Fruit fly (Drosophila melanogaster): ENCODE measurements around the gene Dhpr.

DNA sequence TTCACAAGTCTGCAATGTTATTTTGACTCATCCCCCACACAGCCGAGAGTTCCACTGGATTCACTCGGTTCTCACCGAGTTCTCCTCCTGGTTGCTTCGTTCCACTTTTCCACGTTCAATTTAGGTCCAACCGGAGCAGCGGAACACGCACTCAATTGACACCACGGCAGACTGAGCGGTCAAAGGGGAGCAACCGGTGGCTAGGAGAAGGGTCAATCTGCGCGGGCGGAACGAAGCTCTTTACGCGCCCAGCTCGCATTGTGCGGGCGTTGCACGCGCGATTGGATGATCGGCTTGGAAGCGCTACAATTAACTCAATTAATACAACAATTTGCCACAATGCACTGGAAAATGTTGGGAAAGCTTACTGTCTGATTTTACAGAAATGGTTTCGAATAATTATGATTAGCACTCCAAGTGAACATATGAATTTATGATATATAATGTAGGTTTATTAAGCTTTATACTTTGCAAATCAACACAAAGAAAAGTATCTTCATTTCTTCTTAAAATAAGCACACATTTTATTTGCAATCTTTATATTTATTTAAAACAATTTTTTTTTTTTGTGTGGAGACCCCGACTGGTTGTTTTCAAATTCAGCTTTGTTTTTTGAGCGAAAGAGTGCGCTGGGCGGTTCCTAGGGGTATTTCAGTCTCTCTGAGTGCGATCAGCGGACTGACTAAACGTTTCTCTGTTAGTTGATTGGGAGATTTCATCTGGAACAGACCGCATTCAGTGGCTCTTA is 41.8 kb upstream of the Dhpr start, which contains the start of gene CG32032:
- TF ChIP-seq CG13204 (GFP tag; optimal IDR thresholded peaks at IDR 0.05) (no peak), CG12605 (GFP tag; IDR thresholded peaks at IDR 0.05) (no peak), CG8159 (tag; optimal IDR thresholded peaks at IDR 0.05) (peak; percentile 61), CG17806 (tag; optimal IDR thresholded peaks at IDR 0.05) (no peak)
